Fruit fly (Drosophila melanogaster) whole organism, pupa: ENCODE results near the gene GstD11.
A peak's percentile ranks its signal among the peaks of the same experiment; 100 is the strongest.

Experiments used
- CG10348 ChIP-seq: fragments of 200-800 bp; sonication (Bioruptor generic); IDR thresholded peaks from 2 replicates; pipeline ENCODE4 v1.3.6; 2022; ENCODE audit warnings: missing biosample characterization, missing genetic modification characterization
- CG12605 ChIP-seq: fragments of 200-800 bp; sonication (Bioruptor generic); IDR thresholded peaks from 2 replicates; pipeline ENCODE4 v1.3.6; 2022; ENCODE audit warnings: missing biosample characterization, missing genetic modification characterization
- CG13204 ChIP-seq: fragments of 200-800 bp; sonication (Bioruptor generic); optimal IDR thresholded peaks from 2 replicates; lab custom pipeline; 2018; ENCODE audit warnings: missing biosample characterization, mild to moderate bottlenecking, missing genetic modification characterization, moderate library complexity
- CG14655 ChIP-seq: fragments of 200-800 bp; sonication (Bioruptor generic); optimal IDR thresholded peaks from 3 replicates; lab custom pipeline; 2017; ENCODE audit warnings: mild to moderate bottlenecking, missing biosample characterization, missing genetic modification reagents, missing genetic modification characterization
- CG15710 ChIP-seq: fragments of 200-800 bp; sonication (Bioruptor generic); optimal IDR thresholded peaks from 2 replicates; lab custom pipeline; 2018; ENCODE audit warnings: missing biosample characterization, mild to moderate bottlenecking, missing genetic modification characterization, moderate library complexity
- CG17806 ChIP-seq: fragments of 200-800 bp; sonication (Bioruptor generic); optimal IDR thresholded peaks from 2 replicates; lab custom pipeline; 2018; ENCODE audit warnings: missing biosample characterization, mild to moderate bottlenecking, missing genetic modification characterization, moderate library complexity
- CG32121 ChIP-seq: fragments of 200-800 bp; sonication (Bioruptor generic); IDR thresholded peaks from 2 replicates; pipeline ENCODE4 v1.3.6; 2022; ENCODE audit warnings: missing biosample characterization, missing genetic modification characterization
- CG34367 ChIP-seq: fragments of 200-800 bp; sonication (Bioruptor generic); optimal IDR thresholded peaks from 2 replicates; lab custom pipeline; 2018; ENCODE audit warnings: missing biosample characterization, mild to moderate bottlenecking, missing genetic modification characterization
- CG4496 ChIP-seq: fragments of 200-800 bp; sonication (Bioruptor generic); IDR thresholded peaks from 3 replicates; pipeline ENCODE4 v1.3.6; 2022; ENCODE audit warnings: missing biosample characterization, missing genetic modification characterization
- CG8159 ChIP-seq: fragments of 200-800 bp; sonication (Bioruptor generic); optimal IDR thresholded peaks from 3 replicates; lab custom pipeline; 2018; ENCODE audit warnings: missing biosample characterization, mild to moderate bottlenecking, missing genetic modification characterization, moderate library complexity
- CG8301 ChIP-seq: fragments of 200-800 bp; sonication (Bioruptor generic); optimal IDR thresholded peaks from 2 replicates; lab custom pipeline; 2018; ENCODE audit warnings: missing biosample characterization, mild to moderate bottlenecking, missing genetic modification characterization
- CG9948 ChIP-seq: fragments of 200-800 bp; sonication (Bioruptor generic); optimal IDR thresholded peaks from 2 replicates; lab custom pipeline; 2018; ENCODE audit warnings: missing biosample characterization, mild to moderate bottlenecking, missing genetic modification characterization, moderate library complexity
- D1 ChIP-seq: fragments of 200-800 bp; sonication (Bioruptor generic); optimal IDR thresholded peaks from 2 replicates; lab custom pipeline; 2018; ENCODE audit warnings: missing biosample characterization, mild to moderate bottlenecking, missing genetic modification characterization, moderate library complexity
- EcR ChIP-seq: fragments of 200-800 bp; sonication (Bioruptor generic); optimal IDR thresholded peaks from 3 replicates; lab custom pipeline; 2019; ENCODE audit warnings: missing biosample characterization, missing genetic modification characterization, mild to moderate bottlenecking, moderate library complexity, missing genetic modification reagents
- Ets98B ChIP-seq: fragments of 200-800 bp; sonication (Bioruptor generic); IDR thresholded peaks from 2 replicates; pipeline ENCODE4 v1.3.6; 2022; ENCODE audit warnings: missing biosample characterization, missing genetic modification characterization
- Pif1A ChIP-seq: fragments of 200-800 bp; sonication (Bioruptor generic); optimal IDR thresholded peaks from 3 replicates; lab custom pipeline; 2016; ENCODE audit warnings: missing biosample characterization, missing genetic modification characterization
- Pif1B ChIP-seq: fragments of 200-800 bp; sonication (Bioruptor generic); optimal IDR thresholded peaks from 3 replicates; lab custom pipeline; 2016; ENCODE audit warnings: missing biosample characterization, missing genetic modification characterization
- Snoo ChIP-seq: fragments of 200-800 bp; sonication (Bioruptor generic); optimal IDR thresholded peaks from 3 replicates; lab custom pipeline; 2017; ENCODE audit warnings: missing biosample characterization, mild to moderate bottlenecking, missing genetic modification characterization, inconsistent platforms
- fd96Ca ChIP-seq: fragments of 200-800 bp; sonication (Bioruptor generic); IDR thresholded peaks from 3 replicates; pipeline ENCODE4 v1.3.6; 2022; ENCODE audit warnings: missing biosample characterization, missing genetic modification characterization
- gl ChIP-seq: fragments of 200-800 bp; sonication (Bioruptor generic); optimal IDR thresholded peaks from 2 replicates; lab custom pipeline; 2018; ENCODE audit warnings: missing biosample characterization, mild to moderate bottlenecking, missing genetic modification characterization
- rn ChIP-seq: fragments of 200-800 bp; sonication (Bioruptor generic); IDR thresholded peaks from 2 replicates; pipeline ENCODE4 v1.3.6; 2022; ENCODE audit warnings: missing biosample characterization, missing genetic modification characterization

GstD11 gene

dm6 chr3R:12371671-12372070 is 11.5 kb upstream of the GstD11 start, which contains the start of gene GstD2:
Gene GstD2, plus strand, starts transcription at chr3R:12371971.
- TF ChIP-seq gl (tag; lab: Kevin White, UChicago): no peak
- no peak for TF ChIP-seq CG8301 (tag; lab: Kevin White, UChicago)
- no peak for TF ChIP-seq fd96Ca (GFP tag; lab: Robert Waterston, UW)
- no peak for TF ChIP-seq CG12605 (GFP tag; lab: Robert Waterston, UW)
- TF ChIP-seq CG15710 (tag; lab: Kevin White, UChicago): no peak
- no peak for TF ChIP-seq CG17806 (tag; lab: Kevin White, UChicago)

dm6 chr3R:12372800-12373199 is 10.3 kb upstream of the GstD11 start, which contains the start of gene GstD3:
Gene GstD3, plus strand, starts transcription at chr3R:12373068.
- no peak for TF ChIP-seq Snoo (tag; lab: Kevin White, UChicago)
- TF ChIP-seq Pif1A (GFP tag; lab: Kevin White, UChicago): no peak
- TF ChIP-seq CG15710 (tag; lab: Kevin White, UChicago): no peak
- TF ChIP-seq EcR (GFP tag; lab: Kevin White, UChicago): peak; percentile 25
- TF ChIP-seq CG12605 (GFP tag; lab: Robert Waterston, UW): no peak
- TF ChIP-seq CG17806 (tag; lab: Kevin White, UChicago): no peak
- no peak for TF ChIP-seq rn

dm6 chr3R:12373800-12374199 is 9.3 kb upstream of the GstD11 start, which contains the start of gene GstD4:
Gene GstD4, plus strand, starts transcription at chr3R:12374100.
- TF ChIP-seq CG34367 (tag; lab: Kevin White, UChicago) (no peak), EcR (GFP tag; lab: Kevin White, UChicago) (peak; percentile 21), Ets98B (GFP tag; lab: Robert Waterston, UW) (no peak)

- TF ChIP-seq fd96Ca (GFP tag; lab: Robert Waterston, UW) (no peak), EcR (GFP tag; lab: Kevin White, UChicago) (peak; percentile 76)
Observed at dm6 chr3R:12375258-12375783, 7.8 kb upstream of the GstD11 start, which contains the start of gene GstD5. Gene GstD5, plus strand, starts transcription at chr3R:12375733.

dm6 chr3R:12376828-12377227 is 6.3 kb upstream of the GstD11 start, which contains the start of gene GstD6:
Gene GstD6, plus strand, starts transcription at chr3R:12377128.
- TF ChIP-seq Pif1B (no peak), CG14655 (GFP tag; lab: Kevin White, UChicago) (no peak), D1 (tag; lab: Kevin White, UChicago) (no peak), CG9948 (no peak), CG4496 (no peak)

- no peak for TF ChIP-seq fd96Ca (GFP tag; lab: Robert Waterston, UW)
- TF ChIP-seq Snoo (tag; lab: Kevin White, UChicago): no peak
Observed at dm6 chr3R:12378200-12378599, 4.9 kb upstream of the GstD11 start, which contains the start of gene GstD7. Gene GstD7, plus strand, starts transcription at chr3R:12378500.

- TF ChIP-seq CG32121 (GFP tag; lab: Robert Waterston, UW) (no peak), Ets98B (GFP tag; lab: Robert Waterston, UW) (no peak), CG9948 (no peak), CG17806 (tag; lab: Kevin White, UChicago) (no peak), CG8301 (tag; lab: Kevin White, UChicago) (no peak), Pif1B (no peak)
Observed at dm6 chr3R:12379249-12379648, 3.9 kb upstream of the GstD11 start.

- TF ChIP-seq D1 (tag; lab: Kevin White, UChicago): no peak
- TF ChIP-seq Pif1A (GFP tag; lab: Kevin White, UChicago): no peak
- TF ChIP-seq CG34367 (tag; lab: Kevin White, UChicago): no peak
- TF ChIP-seq CG8159 (tag; lab: Kevin White, UChicago): no peak
- no peak for TF ChIP-seq EcR (GFP tag; lab: Kevin White, UChicago)
- no peak for TF ChIP-seq CG17806 (tag; lab: Kevin White, UChicago)
- TF ChIP-seq Pif1B: no peak
- TF ChIP-seq gl (tag; lab: Kevin White, UChicago): no peak
- no peak for TF ChIP-seq CG32121 (GFP tag; lab: Robert Waterston, UW)
- TF ChIP-seq CG13204: no peak
- TF ChIP-seq CG14655 (GFP tag; lab: Kevin White, UChicago): no peak
- TF ChIP-seq CG9948: no peak
- no peak for TF ChIP-seq CG15710 (tag; lab: Kevin White, UChicago)
- no peak for TF ChIP-seq CG10348 (GFP tag; lab: Robert Waterston, UW)
Observed at dm6 chr3R:12379708-12380107, 3.4 kb upstream of the GstD11 start, which contains the start of gene GstD8. Gene GstD8, plus strand, starts transcription at chr3R:12380008.
